Worm (Caenorhabditis elegans) whole organism, early embryonic: ENCODE results near the gene cisd-1.

Source experiments
- B0310.2 ChIP-seq: sonication (generic microtip); optimal IDR thresholded peaks from 2 replicates; lab custom pipeline; 2016; ENCODE audit warnings: mild to moderate bottlenecking, missing genetic modification characterization, missing compliant biosample characterization
- F13C5.2 ChIP-seq: sonication (generic microtip); optimal IDR thresholded peaks from 2 replicates; lab custom pipeline; 2017; ENCODE audit warnings: mild to moderate bottlenecking, missing genetic modification characterization, inconsistent platforms, missing compliant biosample characterization
- aly-1 ChIP-seq: sonication (generic microtip); optimal IDR thresholded peaks from 2 replicates; lab custom pipeline; 2016; ENCODE audit warnings: missing genetic modification characterization, missing compliant biosample characterization
- ama-1 ChIP-seq: fragments of 150-350 bp; optimal IDR thresholded peaks from 2 replicates; lab custom pipeline; 2014
- ceh-13 ChIP-seq: fragments of 200-800 bp; sonication (Bioruptor generic); optimal IDR thresholded peaks from 2 replicates; lab custom pipeline; 2018; ENCODE audit warnings: mild to moderate bottlenecking, missing genetic modification characterization, missing compliant biosample characterization
- ceh-36 ChIP-seq: sonication (generic microtip); optimal IDR thresholded peaks from 2 replicates; lab custom pipeline; 2016; ENCODE audit warnings: missing genetic modification characterization, inconsistent platforms, missing compliant biosample characterization
- ets-7 ChIP-seq: sonication (generic microtip); optimal IDR thresholded peaks from 2 replicates; lab custom pipeline; 2016; ENCODE audit warnings: missing genotype, missing genetic modification characterization, missing compliant biosample characterization
- flt-1 ChIP-seq: fragments of 200-800 bp; sonication (Bioruptor generic); IDR thresholded peaks from 2 replicates; pipeline ENCODE4 v1.3.6; 2022; ENCODE audit warnings: missing genetic modification characterization, missing compliant biosample characterization
- hmbx-1 ChIP-seq: sonication (generic microtip); optimal IDR thresholded peaks from 2 replicates; lab custom pipeline; 2016; ENCODE audit warnings: mild to moderate bottlenecking, missing genetic modification characterization, missing compliant biosample characterization
- hmg-4 ChIP-seq: fragments of 200-800 bp; sonication (Bioruptor generic); optimal IDR thresholded peaks from 2 replicates; lab custom pipeline; 2018; ENCODE audit warnings: mild to moderate bottlenecking, missing genetic modification characterization, missing compliant biosample characterization
- hnd-1 ChIP-seq: sonication (generic microtip); optimal IDR thresholded peaks from 2 replicates; lab custom pipeline; 2016; ENCODE audit warnings: missing genetic modification characterization, missing compliant biosample characterization
- pes-1 ChIP-seq: fragments of 200-800 bp; sonication (Bioruptor generic); IDR thresholded peaks from 2 replicates; pipeline ENCODE4 v1.3.6; 2022; ENCODE audit warnings: missing genetic modification reagents, missing genetic modification characterization, missing compliant biosample characterization
- scrt-1 ChIP-seq: fragments of 200-800 bp; sonication (Bioruptor generic); IDR thresholded peaks from 2 replicates; pipeline ENCODE4 v1.3.6; 2022; ENCODE audit warnings: missing genetic modification characterization, missing compliant biosample characterization
- sea-1 ChIP-seq: fragments of 200-800 bp; sonication (Bioruptor generic); conservative IDR thresholded peaks from 2 replicates; pipeline ENCODE4 v1.3.6; 2022; ENCODE audit warnings: missing genetic modification characterization, missing compliant biosample characterization
- tbx-11 ChIP-seq: fragments of 200-800 bp; sonication (Bioruptor generic); IDR thresholded peaks from 2 replicates; pipeline ENCODE4 v1.3.6; 2022; ENCODE audit warnings: missing genetic modification characterization, missing compliant biosample characterization
- tbx-37 ChIP-seq: fragments of 200-800 bp; sonication (Bioruptor generic); conservative IDR thresholded peaks from 2 replicates; pipeline ENCODE4 v1.3.6; 2022; ENCODE audit warnings: missing genetic modification reagents, missing genetic modification characterization, missing compliant biosample characterization
- tra-4 ChIP-seq: sonication (generic microtip); optimal IDR thresholded peaks from 2 replicates; lab custom pipeline; 2017; ENCODE audit warnings: missing genetic modification characterization, missing compliant biosample characterization

Gene cisd-1

DNA sequence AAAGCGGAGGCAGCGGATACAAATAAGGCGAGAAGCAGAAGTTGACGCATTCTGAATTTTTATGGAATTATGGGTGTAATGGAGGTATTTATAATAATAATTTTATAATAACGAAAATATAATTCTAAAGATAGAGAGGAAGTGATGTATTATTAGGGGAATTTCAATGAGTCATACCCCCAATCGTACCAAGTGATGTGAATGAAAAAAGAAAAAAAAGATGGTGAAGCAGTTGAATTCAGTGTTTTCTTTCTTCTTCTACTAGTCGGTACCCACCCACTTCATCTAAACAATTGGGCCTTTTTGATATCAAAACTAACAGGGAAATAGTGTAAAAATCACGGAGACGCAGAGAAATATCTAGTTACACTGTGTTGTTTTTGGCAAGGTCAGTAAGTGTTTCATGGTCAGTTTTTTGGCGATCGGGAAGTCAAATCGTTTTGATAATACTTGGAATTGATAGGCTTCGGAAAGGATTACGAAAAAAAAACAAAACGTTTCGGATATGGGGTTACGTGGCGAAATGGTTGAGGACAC, 17.3 kb upstream of the cisd-1 start, which contains the start of gene ttr-18:
TSS of gene ttr-18 (minus strand) at position 51 of the 537 bp plus-strand sequence.
- no peak for TF ChIP-seq F13C5.2 (tag; lab: Kevin White, UChicago)

DNA sequence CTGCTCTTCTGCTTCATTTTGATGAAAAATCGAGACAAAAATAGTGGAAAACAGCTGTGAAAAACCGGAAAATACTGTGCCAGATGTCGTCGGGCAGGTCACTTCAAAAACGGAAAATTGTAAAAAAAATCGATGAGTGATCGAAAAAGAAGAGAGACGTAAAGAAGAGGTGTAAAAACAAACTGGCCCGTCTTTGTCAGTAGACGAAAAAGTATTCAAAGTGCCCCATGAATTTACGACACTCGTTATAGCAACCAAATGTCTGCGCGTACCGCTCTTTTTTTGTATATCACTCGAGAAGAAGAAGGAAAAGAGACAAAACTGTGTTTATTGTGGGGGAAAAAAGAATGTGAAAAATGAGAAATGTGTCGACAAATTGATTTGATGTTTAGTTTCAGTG, 15.8 kb upstream of the cisd-1 start, which contains the start of gene twk-5:
TSS of gene twk-5 (minus strand) at position 101 of the 400 bp plus-strand sequence.
- TF ChIP-seq ceh-13 = no peak
- no peak for TF ChIP-seq hmbx-1 (tag; lab: Kevin White, UChicago)
- TF ChIP-seq tbx-11 (GFP tag; lab: Robert Waterston, UW) = no peak
- no peak for TF ChIP-seq aly-1 (tag; lab: Kevin White, UChicago)
- TF ChIP-seq ceh-36 (tag; lab: Kevin White, UChicago) = no peak
- TF ChIP-seq tbx-37 (GFP tag; lab: Robert Waterston, UW) = no peak
- no peak for TF ChIP-seq hnd-1
- TF ChIP-seq hmg-4 = no peak
- TF ChIP-seq flt-1 (GFP tag; lab: Robert Waterston, UW) = no peak
- no peak for TF ChIP-seq tra-4
- no peak for TF ChIP-seq F13C5.2 (tag; lab: Kevin White, UChicago)
- TF ChIP-seq ama-1 (lab: Kevin White, UChicago) = no peak
- TF ChIP-seq sea-1 = no peak
- TF ChIP-seq pes-1 (GFP tag; lab: Robert Waterston, UW) = no peak
- no peak for TF ChIP-seq scrt-1 (GFP tag; lab: Robert Waterston, UW)
- no peak for TF ChIP-seq B0310.2
- TF ChIP-seq ets-7 = no peak

DNA sequence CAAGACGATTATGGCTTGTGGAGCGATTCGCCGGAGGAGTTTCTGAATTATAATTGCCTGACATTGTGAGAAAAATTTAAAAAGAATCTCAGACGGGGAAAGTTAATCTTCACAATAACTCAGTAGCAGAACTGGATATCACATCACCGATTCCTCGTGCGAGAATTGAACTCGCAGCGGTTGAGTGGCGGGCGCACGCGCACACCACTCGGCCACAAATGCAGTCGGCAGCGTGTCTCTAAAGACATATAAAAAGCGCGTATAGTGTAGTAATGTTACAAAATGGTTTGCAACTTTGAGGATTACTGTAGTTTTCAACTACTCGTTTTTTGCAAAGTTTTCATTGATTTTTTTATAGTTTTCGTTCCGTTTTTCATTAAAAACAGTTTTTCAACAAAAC, 15.2 kb upstream of the cisd-1 start:
- TF ChIP-seq tra-4 = peak; percentile 93
- TF ChIP-seq hnd-1 = peak; percentile 94
- TF ChIP-seq ets-7 = peak; percentile 89
- TF ChIP-seq sea-1 = peak; percentile 97
- peak; percentile 97 for TF ChIP-seq flt-1 (GFP tag; lab: Robert Waterston, UW)
- peak; percentile 89 for TF ChIP-seq hmbx-1 (tag; lab: Kevin White, UChicago)
- peak; percentile 95 for TF ChIP-seq scrt-1 (GFP tag; lab: Robert Waterston, UW)
- TF ChIP-seq tbx-37 (GFP tag; lab: Robert Waterston, UW) = peak; percentile 98
- peak; percentile 98 for TF ChIP-seq hmg-4
- peak; percentile 97 for TF ChIP-seq B0310.2
- TF ChIP-seq ama-1 (lab: Kevin White, UChicago) = no peak
- peak; percentile 97 for TF ChIP-seq pes-1 (GFP tag; lab: Robert Waterston, UW)
- TF ChIP-seq tbx-11 (GFP tag; lab: Robert Waterston, UW) = peak; percentile 96
- TF ChIP-seq ceh-36 (tag; lab: Kevin White, UChicago) = peak; percentile 97
- TF ChIP-seq ceh-13 = peak; percentile 93
- TF ChIP-seq F13C5.2 (tag; lab: Kevin White, UChicago) = peak; percentile 97
- TF ChIP-seq aly-1 (tag; lab: Kevin White, UChicago) = peak; percentile 97

DNA sequence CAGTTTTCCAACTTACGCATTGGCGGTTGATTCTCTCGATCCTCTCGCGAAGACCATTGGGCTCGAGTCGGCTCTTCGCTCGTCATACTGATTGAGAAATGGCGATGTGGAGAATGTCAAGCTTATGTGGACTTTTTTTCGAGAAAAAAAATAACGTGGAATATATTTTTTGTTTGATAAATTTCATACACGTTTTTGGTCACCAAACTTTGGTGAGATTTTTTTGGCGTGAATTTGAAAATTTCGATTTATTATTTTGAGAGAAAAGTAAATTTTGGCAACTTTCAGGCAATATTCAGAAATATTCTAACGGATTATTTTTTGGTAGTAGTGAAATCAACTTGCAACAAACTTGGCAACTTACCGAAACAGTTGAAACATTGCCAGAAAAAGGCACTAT, 9.7 kb upstream of the cisd-1 start, which contains the start of gene W02B12.12:
TSS of gene W02B12.12 (minus strand) at position 101 of the 400 bp plus-strand sequence.
- no peak for TF ChIP-seq B0310.2
- no peak for TF ChIP-seq hnd-1
- no peak for TF ChIP-seq sea-1
- no peak for TF ChIP-seq F13C5.2 (tag; lab: Kevin White, UChicago)
- no peak for TF ChIP-seq tbx-11 (GFP tag; lab: Robert Waterston, UW)
- no peak for TF ChIP-seq scrt-1 (GFP tag; lab: Robert Waterston, UW)

DNA sequence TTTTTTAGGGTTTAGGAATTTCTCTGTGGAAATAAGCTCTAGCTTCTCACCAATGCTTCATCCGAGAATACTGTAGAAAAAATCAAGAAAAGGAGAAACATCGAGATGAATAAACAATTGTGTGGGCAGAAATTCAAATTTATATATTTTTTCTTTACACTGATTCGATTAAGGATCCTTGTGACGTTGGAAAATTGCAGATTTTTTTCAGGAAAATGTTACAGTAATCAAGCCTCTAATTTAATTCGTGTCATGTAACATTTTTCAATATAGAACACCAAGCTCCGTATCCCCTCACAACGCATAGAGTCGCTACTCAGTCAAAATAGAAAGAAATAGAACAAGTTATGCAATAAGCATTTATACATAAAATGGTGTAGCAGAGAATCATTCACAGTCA, 7.0 kb upstream of the cisd-1 start, which contains the start of gene W02B12.16:
TSS of gene W02B12.16 (minus strand) at position 101 of the 400 bp plus-strand sequence.
- TF ChIP-seq tbx-37 (GFP tag; lab: Robert Waterston, UW) (no peak), hmbx-1 (tag; lab: Kevin White, UChicago) (no peak), hnd-1 (no peak), flt-1 (GFP tag; lab: Robert Waterston, UW) (no peak), scrt-1 (GFP tag; lab: Robert Waterston, UW) (no peak), F13C5.2 (tag; lab: Kevin White, UChicago) (no peak), hmg-4 (no peak), ama-1 (lab: Kevin White, UChicago) (no peak), ets-7 (no peak), pes-1 (GFP tag; lab: Robert Waterston, UW) (no peak), B0310.2 (no peak), ceh-36 (tag; lab: Kevin White, UChicago) (no peak), aly-1 (tag; lab: Kevin White, UChicago) (no peak), ceh-13 (no peak), tbx-11 (GFP tag; lab: Robert Waterston, UW) (no peak), tra-4 (no peak), sea-1 (no peak)

DNA sequence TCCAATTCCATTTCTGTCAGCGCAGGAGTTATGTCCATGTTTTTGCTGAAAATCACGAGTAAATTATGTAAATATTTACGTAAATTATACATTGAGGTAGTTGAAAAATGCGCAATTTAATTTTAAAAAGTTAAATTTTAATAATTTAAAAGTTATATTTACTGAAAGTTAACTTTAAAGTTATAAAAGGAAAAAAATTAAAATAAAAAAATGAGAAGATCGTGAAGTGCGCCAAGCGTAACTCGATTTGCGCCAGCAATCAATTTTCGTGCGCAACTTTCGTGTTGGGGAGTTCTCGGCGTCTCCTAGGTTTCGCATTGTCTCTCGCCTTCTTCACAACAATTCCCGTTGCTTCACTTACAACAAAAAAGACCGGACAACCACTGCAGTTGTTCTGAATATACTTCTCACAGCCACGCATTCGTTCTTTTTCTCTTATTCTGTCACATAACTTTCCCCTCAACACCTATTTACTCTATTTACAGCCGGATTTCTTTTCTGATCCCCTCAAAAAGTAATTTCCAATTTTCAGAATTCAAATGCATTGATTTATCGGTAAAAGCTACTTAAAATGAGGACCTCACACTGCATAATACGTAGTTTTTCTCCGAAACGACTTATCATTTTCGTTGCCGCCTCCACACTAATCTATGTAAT, 4.2 kb upstream of the cisd-1 start, which contains the start of the genes metl-1 and W02B12.11:
TSS of gene metl-1 (minus strand) at position 51 of the 657 bp plus-strand sequence.
TSS of gene W02B12.11 (plus strand) at position 337 of the 657 bp plus-strand sequence.
- TF ChIP-seq pes-1 (GFP tag; lab: Robert Waterston, UW) = no peak
- TF ChIP-seq F13C5.2 (tag; lab: Kevin White, UChicago) = peak; percentile 44
- no peak for TF ChIP-seq ama-1 (lab: Kevin White, UChicago)
- TF ChIP-seq hmbx-1 (tag; lab: Kevin White, UChicago) = no peak
- TF ChIP-seq aly-1 (tag; lab: Kevin White, UChicago) = no peak
- no peak for TF ChIP-seq tra-4
- peak; percentile 62; the same call in 1 of the 2 replicates for TF ChIP-seq tbx-37 (GFP tag; lab: Robert Waterston, UW)
- TF ChIP-seq hmg-4 = peak; percentile 22
- no peak for TF ChIP-seq ets-7
- TF ChIP-seq scrt-1 (GFP tag; lab: Robert Waterston, UW) = no peak
- peak; percentile 72 for TF ChIP-seq flt-1 (GFP tag; lab: Robert Waterston, UW)
- TF ChIP-seq ceh-13 = no peak

DNA sequence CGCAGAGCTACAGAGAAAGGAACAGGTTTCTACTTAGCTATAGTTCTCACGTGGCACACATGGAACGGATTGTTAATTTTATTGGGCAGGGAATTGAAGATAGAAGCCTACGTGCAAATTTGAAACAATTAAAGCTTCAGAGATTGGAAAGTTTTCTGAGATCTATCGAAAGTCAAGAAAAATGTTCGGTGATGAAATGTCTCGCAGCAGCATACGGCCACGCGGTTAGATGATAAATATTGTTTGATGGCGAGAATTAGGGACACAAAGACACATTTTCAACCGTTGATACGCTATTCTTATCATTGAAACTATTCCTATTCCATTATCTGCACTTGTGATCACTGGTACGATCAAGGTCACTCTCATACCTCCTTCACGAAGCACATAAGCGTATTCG, 3.1 kb upstream of the cisd-1 start:
- TF ChIP-seq ets-7 (no peak), tbx-11 (GFP tag; lab: Robert Waterston, UW) (no peak), ceh-36 (tag; lab: Kevin White, UChicago) (no peak), aly-1 (tag; lab: Kevin White, UChicago) (no peak), ama-1 (lab: Kevin White, UChicago) (no peak), F13C5.2 (tag; lab: Kevin White, UChicago) (no peak), ceh-13 (no peak), tbx-37 (GFP tag; lab: Robert Waterston, UW) (no peak)
